Fruit fly (Drosophila melanogaster) whole organism, pupa: ENCODE measurements around the gene cd.

Source experiments
- CG13204 ChIP-seq: fragments of 200-800 bp; sonication (Bioruptor generic); optimal IDR thresholded peaks from 2 replicates; lab custom pipeline; 2018; ENCODE audit warnings: missing biosample characterization, mild to moderate bottlenecking, missing genetic modification characterization, moderate library complexity
- CG8159 ChIP-seq: fragments of 200-800 bp; sonication (Bioruptor generic); optimal IDR thresholded peaks from 3 replicates; lab custom pipeline; 2018; ENCODE audit warnings: missing biosample characterization, mild to moderate bottlenecking, missing genetic modification characterization, moderate library complexity
- Ets98B ChIP-seq: fragments of 200-800 bp; sonication (Bioruptor generic); IDR thresholded peaks from 2 replicates; pipeline ENCODE4 v1.3.6; 2022; ENCODE audit warnings: missing biosample characterization, missing genetic modification characterization
- Pif1B ChIP-seq: fragments of 200-800 bp; sonication (Bioruptor generic); optimal IDR thresholded peaks from 3 replicates; lab custom pipeline; 2016; ENCODE audit warnings: missing biosample characterization, missing genetic modification characterization

DNA sequence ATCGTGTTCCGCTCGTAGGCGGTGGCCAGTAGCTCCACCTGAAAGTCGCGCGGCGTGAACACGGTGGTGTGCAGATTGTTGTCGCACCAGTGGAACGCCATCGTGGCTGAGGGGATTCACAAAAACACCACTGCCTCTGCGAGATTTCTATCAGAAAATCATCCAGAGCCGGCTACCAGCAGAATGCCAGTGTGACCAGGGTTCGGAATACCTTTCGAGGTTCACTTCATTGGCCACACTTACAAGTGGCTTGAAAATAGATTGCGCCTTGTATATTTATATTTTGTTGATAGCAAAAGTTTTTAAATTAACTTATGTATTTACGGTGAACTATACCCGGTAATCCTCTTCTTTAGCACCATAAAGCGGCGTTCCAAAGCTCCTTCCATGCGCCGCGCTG, 46.2 kb downstream of the cd start, which contains the start of the genes Dcr-1 and CG6985:
- TF ChIP-seq CG8159 (tag; lab: Kevin White, UChicago) (no peak), Ets98B (GFP tag; lab: Robert Waterston, UW) (no peak), CG13204 (GFP tag; lab: Kevin White, UChicago) (no peak), Pif1B (no peak)
